Worm (Caenorhabditis elegans): ENCODE results near the gene Y113G7A.16.

DNA sequence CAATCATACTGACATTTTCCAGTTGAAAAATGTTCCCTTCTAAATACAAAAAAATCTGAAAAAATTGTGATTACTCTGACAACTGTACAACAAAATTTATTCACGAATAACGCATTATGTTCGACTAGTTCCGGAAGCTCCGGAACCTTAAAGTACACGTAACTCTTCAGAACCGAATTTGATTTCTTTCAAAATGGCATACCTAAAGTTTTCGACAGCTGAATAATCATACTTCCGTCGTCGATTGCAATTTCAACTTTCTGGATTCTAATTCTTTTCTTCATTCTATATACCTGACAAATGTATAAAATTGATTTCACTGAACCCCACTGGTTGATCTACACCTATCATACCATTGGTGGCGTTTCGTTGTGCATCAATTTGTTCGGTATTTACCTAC lies 49.7 kb upstream of the Y113G7A.16 start, which contains the start of gene sri-67:
- TF ChIP-seq nhr-11 (tag; optimal IDR thresholded peaks at IDR 0.05): no peak
- TF ChIP-seq dpl-1 (GFP tag; optimal IDR thresholded peaks at IDR 0.05): no peak
- no peak for TF ChIP-seq nhr-47 (tag; optimal IDR thresholded peaks at IDR 0.05)
- TF ChIP-seq pqm-1 (tag; optimal IDR thresholded peaks at IDR 0.05): no peak
- TF ChIP-seq blmp-1 (tag; optimal IDR thresholded peaks at IDR 0.05): no peak
- no peak for TF ChIP-seq nhr-90 (tag; optimal IDR thresholded peaks at IDR 0.05; ENCODE audit: poor library complexity)
- no peak for TF ChIP-seq skn-1 (tag; optimal IDR thresholded peaks at IDR 0.05)
- TF ChIP-seq mdl-1 (tag; optimal IDR thresholded peaks at IDR 0.05): no peak
- TF ChIP-seq C34B4.2 (tag; optimal IDR thresholded peaks at IDR 0.05): no peak
- no peak for TF ChIP-seq sptf-1 (tag; optimal IDR thresholded peaks at IDR 0.05)
- no peak for TF ChIP-seq snu-23 (GFP tag; optimal IDR thresholded peaks at IDR 0.05)

All from whole organism, L1 larva.